Worm (Caenorhabditis elegans): ENCODE data around the gene gba-3.

gba-3 gene

ce11 chrIV:17437038-17437437 lies 36.1 kb upstream of the gba-3 start, which contains the start of gene C06A12.8:
C06A12.8 (plus strand) TSS chrIV:17437338.
- TF ChIP-seq ceh-39 (tag; optimal IDR thresholded peaks at IDR 0.05), result no peak
- no peak for TF ChIP-seq sem-2 (GFP tag; optimal IDR thresholded peaks at IDR 0.05)
- no peak for TF ChIP-seq ceh-83 (GFP tag; optimal IDR thresholded peaks at IDR 0.05)
- TF ChIP-seq lin-13 (tag; optimal IDR thresholded peaks at IDR 0.05), result no peak
- TF ChIP-seq pha-4 (tag; optimal IDR thresholded peaks at IDR 0.05), result no peak
- no peak for TF ChIP-seq flh-1 (GFP tag; optimal IDR thresholded peaks at IDR 0.05)
- TF ChIP-seq ceh-43 (GFP tag; optimal IDR thresholded peaks at IDR 0.05), result no peak
- no peak for TF ChIP-seq ces-1 (GFP tag; optimal IDR thresholded peaks at IDR 0.05)
- no peak for TF ChIP-seq mep-1 (tag; optimal IDR thresholded peaks at IDR 0.05)
- no peak for TF ChIP-seq unc-120 (tag; optimal IDR thresholded peaks at IDR 0.05; ENCODE audit: poor library complexity, severe bottlenecking)
- TF ChIP-seq bed-3 (GFP tag; optimal IDR thresholded peaks at IDR 0.05), result no peak
- no peak for TF ChIP-seq mab-5 (tag; optimal IDR thresholded peaks at IDR 0.05)
- no peak for TF ChIP-seq hlh-1 (tag; optimal IDR thresholded peaks at IDR 0.05)
- TF ChIP-seq tbx-8 (GFP tag; optimal IDR thresholded peaks at IDR 0.05), result no peak
- TF ChIP-seq nhr-12 (tag; optimal IDR thresholded peaks at IDR 0.05), result no peak
- TF ChIP-seq mls-2 (tag; optimal IDR thresholded peaks at IDR 0.05), result no peak
- TF ChIP-seq lin-32 (GFP tag; optimal IDR thresholded peaks at IDR 0.05), result no peak
- TF ChIP-seq snpc-4 (tag; optimal IDR thresholded peaks at IDR 0.05), result no peak
- TF ChIP-seq nhr-76 (tag; optimal IDR thresholded peaks at IDR 0.05), result no peak

- no peak for TF ChIP-seq unc-62 (GFP tag; optimal IDR thresholded peaks at IDR 0.05)
- no peak for TF ChIP-seq mls-2 (tag; optimal IDR thresholded peaks at IDR 0.05)
- no peak for TF ChIP-seq unc-120 (tag; optimal IDR thresholded peaks at IDR 0.05; ENCODE audit: poor library complexity, severe bottlenecking)
- TF ChIP-seq pha-4 (tag; optimal IDR thresholded peaks at IDR 0.05), result no peak
- TF ChIP-seq sptf-1 (tag; optimal IDR thresholded peaks at IDR 0.05), result no peak
- TF ChIP-seq ceh-39 (tag; optimal IDR thresholded peaks at IDR 0.05), result no peak
- no peak for TF ChIP-seq ztf-11 (tag; optimal IDR thresholded peaks at IDR 0.05)
- TF ChIP-seq nhr-237 (tag; optimal IDR thresholded peaks at IDR 0.05), result no peak
- TF ChIP-seq nhr-2 (tag; optimal IDR thresholded peaks at IDR 0.05), result no peak
- no peak for TF ChIP-seq ham-2 (GFP tag; optimal IDR thresholded peaks at IDR 0.05)
- TF ChIP-seq flh-1 (GFP tag; optimal IDR thresholded peaks at IDR 0.05), result no peak
- no peak for TF ChIP-seq lin-32 (GFP tag; optimal IDR thresholded peaks at IDR 0.05)
- TF ChIP-seq snpc-4 (tag; optimal IDR thresholded peaks at IDR 0.05), result no peak
These were observed 33.1 kb upstream of the gba-3 start, which contains the start of gene C06A12.19 for ce11 chrIV:17440001-17440400. C06A12.19 (minus strand) TSS chrIV:17440101.

ce11 chrIV:17440417-17440816 lies 32.7 kb upstream of the gba-3 start, which contains the start of gene F08A7.1:
F08A7.1 (plus strand) TSS chrIV:17440607.
- TF ChIP-seq ces-1 (GFP tag; optimal IDR thresholded peaks at IDR 0.05), result no peak
- no peak for TF ChIP-seq sptf-1 (tag; optimal IDR thresholded peaks at IDR 0.05)
- no peak for TF ChIP-seq unc-62 (GFP tag; optimal IDR thresholded peaks at IDR 0.05)
- TF ChIP-seq nhr-2 (tag; optimal IDR thresholded peaks at IDR 0.05), result no peak
- TF ChIP-seq ceh-83 (GFP tag; optimal IDR thresholded peaks at IDR 0.05), result no peak
- no peak for TF ChIP-seq ztf-11 (tag; optimal IDR thresholded peaks at IDR 0.05)
- no peak for TF ChIP-seq ceh-43 (GFP tag; optimal IDR thresholded peaks at IDR 0.05)
- no peak for TF ChIP-seq lin-13 (tag; optimal IDR thresholded peaks at IDR 0.05)
- no peak for TF ChIP-seq cnd-1 (tag; optimal IDR thresholded peaks at IDR 0.05)
- TF ChIP-seq lin-32 (GFP tag; optimal IDR thresholded peaks at IDR 0.05), result no peak
- TF ChIP-seq drap-1 (GFP tag; optimal IDR thresholded peaks at IDR 0.05), result no peak
- no peak for TF ChIP-seq pha-4 (tag; optimal IDR thresholded peaks at IDR 0.05)
- TF ChIP-seq unc-39 (tag; optimal IDR thresholded peaks at IDR 0.05), result no peak
- no peak for TF ChIP-seq lsy-2 (tag; optimal IDR thresholded peaks at IDR 0.05)
- TF ChIP-seq ham-2 (GFP tag; optimal IDR thresholded peaks at IDR 0.05), result no peak
- no peak for TF ChIP-seq flh-1 (GFP tag; optimal IDR thresholded peaks at IDR 0.05)
- no peak for TF ChIP-seq unc-120 (tag; optimal IDR thresholded peaks at IDR 0.05; ENCODE audit: poor library complexity, severe bottlenecking)
- TF ChIP-seq snpc-4 (tag; optimal IDR thresholded peaks at IDR 0.05), result no peak
- no peak for TF ChIP-seq mab-5 (tag; optimal IDR thresholded peaks at IDR 0.05)

ce11 chrIV:17441260-17441659 lies 31.9 kb upstream of the gba-3 start:
- no peak for TF ChIP-seq flh-1 (GFP tag; optimal IDR thresholded peaks at IDR 0.05)
- no peak for TF ChIP-seq mls-2 (tag; optimal IDR thresholded peaks at IDR 0.05)
- no peak for TF ChIP-seq lin-13 (tag; optimal IDR thresholded peaks at IDR 0.05)
- no peak for TF ChIP-seq bed-3 (GFP tag; optimal IDR thresholded peaks at IDR 0.05)
- no peak for TF ChIP-seq M03D4.4 (tag; optimal IDR thresholded peaks at IDR 0.05)
- no peak for TF ChIP-seq sem-2 (GFP tag; optimal IDR thresholded peaks at IDR 0.05)
- TF ChIP-seq unc-120 (tag; optimal IDR thresholded peaks at IDR 0.05; ENCODE audit: poor library complexity, severe bottlenecking), result no peak
- no peak for TF ChIP-seq tbx-8 (GFP tag; optimal IDR thresholded peaks at IDR 0.05)
- TF ChIP-seq nhr-28 (tag; optimal IDR thresholded peaks at IDR 0.05), result no peak
- TF ChIP-seq unc-39 (tag; optimal IDR thresholded peaks at IDR 0.05), result no peak
- TF ChIP-seq unc-62 (GFP tag; optimal IDR thresholded peaks at IDR 0.05), result no peak
- TF ChIP-seq ham-2 (GFP tag; optimal IDR thresholded peaks at IDR 0.05), result no peak
- TF ChIP-seq zip-8 (tag; optimal IDR thresholded peaks at IDR 0.05), result no peak
- TF ChIP-seq ceh-39 (tag; optimal IDR thresholded peaks at IDR 0.05), result no peak
- TF ChIP-seq ces-1 (GFP tag; optimal IDR thresholded peaks at IDR 0.05), result no peak

Measured in whole organism, mixed stage, embryonic.